Worm (Caenorhabditis elegans) whole organism, mixed stage, embryonic: ENCODE data around the gene vps-53.

Source experiments
- blmp-1 ChIP-seq: fragments of 150-350 bp; optimal IDR thresholded peaks from 2 replicates; lab custom pipeline; 2014; ENCODE audit warnings: missing biosample characterization, missing genetic modification characterization
- elt-3 ChIP-seq: fragments of 150-350 bp; optimal IDR thresholded peaks from 2 replicates; lab custom pipeline; 2014; ENCODE audit warnings: missing biosample characterization, missing genetic modification characterization
- mep-1 ChIP-seq: fragments of 150-350 bp; optimal IDR thresholded peaks from 2 replicates; lab custom pipeline; 2017; ENCODE audit warnings: missing biosample characterization, missing genetic modification reagents, missing genetic modification characterization, inconsistent platforms
- nhr-28 ChIP-seq: fragments of 150-350 bp; optimal IDR thresholded peaks from 2 replicates; lab custom pipeline; 2014; ENCODE audit warnings: missing biosample characterization, missing genetic modification characterization
- tbx-8 ChIP-seq: fragments of 200-800 bp; sonication (Bioruptor generic); optimal IDR thresholded peaks from 2 replicates; lab custom pipeline; 2018; ENCODE audit warnings: mild to moderate bottlenecking, missing genetic modification characterization, moderate library complexity, missing compliant biosample characterization

DNA sequence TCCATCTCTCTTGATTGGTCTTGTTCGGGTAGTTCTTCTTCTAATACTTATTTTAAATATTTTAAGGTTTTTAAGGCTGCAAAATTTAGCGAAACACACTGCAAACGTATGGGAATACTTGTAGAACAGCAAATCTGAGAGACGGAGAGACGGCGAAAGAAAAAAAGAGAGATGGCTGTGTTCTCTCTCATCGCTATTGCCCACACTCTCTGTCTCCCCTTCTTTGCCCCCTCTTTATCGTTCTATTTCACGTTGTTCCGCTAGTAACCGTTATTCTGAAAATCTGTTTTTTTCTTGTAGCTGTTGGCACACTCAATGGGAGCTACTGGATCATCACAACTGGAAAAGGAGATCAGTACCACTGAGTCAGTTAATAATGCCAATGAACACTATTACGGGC, 19.0 kb upstream of the vps-53 start, which contains the start of gene usp-46:
- TF ChIP-seq tbx-8 (GFP tag; lab: Kevin White, UChicago): no peak
- TF ChIP-seq mep-1 (tag; lab: Kevin White, UChicago): no peak
- TF ChIP-seq elt-3 (tag; lab: Kevin White, UChicago): no peak
- no peak for TF ChIP-seq blmp-1 (tag; lab: Kevin White, UChicago)
- TF ChIP-seq nhr-28 (tag; lab: Kevin White, UChicago): no peak
